Fruit fly (Drosophila melanogaster) whole organism, prepupa: ENCODE data around the gene CG31751.

Experiments
- Blimp-1 ChIP-seq: fragments of 200-800 bp; sonication (Bioruptor generic); optimal IDR thresholded peaks from 3 replicates; lab custom pipeline; 2017; ENCODE audit warnings: missing biosample characterization, missing genetic modification characterization, mild to moderate bottlenecking, moderate library complexity, missing genetic modification reagents
- CG10631 ChIP-seq: fragments of 200-800 bp; sonication (Bioruptor generic); optimal IDR thresholded peaks from 2 replicates; lab custom pipeline; 2016; ENCODE audit warnings: missing biosample characterization, missing genetic modification characterization
- CG11294 ChIP-seq: fragments of 200-800 bp; sonication (Bioruptor generic); IDR thresholded peaks from 2 replicates; pipeline ENCODE4 v1.3.6; 2022; ENCODE audit warnings: missing biosample characterization, missing genetic modification characterization
- CG11762 ChIP-seq: fragments of 200-800 bp; sonication (Bioruptor generic); optimal IDR thresholded peaks from 3 replicates; lab custom pipeline; 2016; ENCODE audit warnings: missing biosample characterization, missing genetic modification characterization; ENCODE audit not compliant: insufficient read depth
- CG1621 ChIP-seq: fragments of 200-800 bp; sonication (Bioruptor generic); optimal IDR thresholded peaks from 3 replicates; lab custom pipeline; 2018; ENCODE audit warnings: missing biosample characterization, mild to moderate bottlenecking, missing genetic modification characterization
- CG3032 ChIP-seq: fragments of 200-800 bp; optimal IDR thresholded peaks from 2 replicates; lab custom pipeline; 2019; ENCODE audit warnings: missing biosample characterization, mild to moderate bottlenecking, missing genetic modification characterization, moderate library complexity
- CG31627 ChIP-seq: fragments of 200-800 bp; sonication (Bioruptor generic); optimal IDR thresholded peaks from 3 replicates; lab custom pipeline; 2016; ENCODE audit warnings: missing biosample characterization, missing genetic modification characterization
- CG32006 ChIP-seq: fragments of 200-800 bp; sonication (Bioruptor generic); optimal IDR thresholded peaks from 3 replicates; lab custom pipeline; 2017; ENCODE audit warnings: missing biosample characterization, mild to moderate bottlenecking, missing genetic modification characterization
- CG34406 ChIP-seq: fragments of 200-800 bp; sonication (Bioruptor generic); optimal IDR thresholded peaks from 3 replicates; lab custom pipeline; 2016; ENCODE audit warnings: missing biosample characterization, missing genetic modification characterization
- CG3919 ChIP-seq: fragments of 200-800 bp; sonication (Bioruptor generic); optimal IDR thresholded peaks from 3 replicates; lab custom pipeline; 2016; ENCODE audit warnings: missing biosample characterization, missing genetic modification characterization
- CG6163 ChIP-seq: fragments of 200-800 bp; sonication (Bioruptor generic); IDR thresholded peaks from 3 replicates; pipeline ENCODE4 v1.3.6; 2022; ENCODE audit warnings: missing biosample characterization, missing genetic modification characterization
- CG6276 ChIP-seq: fragments of 200-800 bp; sonication (Bioruptor generic); optimal IDR thresholded peaks from 2 replicates; lab custom pipeline; 2017; ENCODE audit warnings: missing biosample characterization, mild to moderate bottlenecking, missing genetic modification characterization
- CG8119 ChIP-seq: fragments of 200-800 bp; sonication (Bioruptor generic); IDR thresholded peaks from 3 replicates; pipeline ENCODE4 v1.3.6; 2022; ENCODE audit warnings: missing biosample characterization, missing genetic modification characterization
- CG8319 ChIP-seq: fragments of 200-800 bp; sonication (Bioruptor generic); optimal IDR thresholded peaks from 3 replicates; lab custom pipeline; 2016; ENCODE audit warnings: missing biosample characterization, missing genetic modification characterization
- CG8632 ChIP-seq: fragments of 200-800 bp; sonication (Bioruptor generic); optimal IDR thresholded peaks from 3 replicates; lab custom pipeline; 2016; ENCODE audit warnings: missing biosample characterization, missing genetic modification characterization
- CG9139 ChIP-seq: fragments of 200-800 bp; sonication (Bioruptor generic); optimal IDR thresholded peaks from 3 replicates; lab custom pipeline; 2017; ENCODE audit warnings: missing biosample characterization, mild to moderate bottlenecking, missing genetic modification characterization
- Eip78C ChIP-seq: fragments of 200-800 bp; sonication (Bioruptor generic); peaks from one replicate; lab custom pipeline; 2016; ENCODE audit warnings: missing biosample characterization, missing genetic modification characterization
- Eip93F ChIP-seq: fragments of 200-800 bp; sonication (Bioruptor generic); optimal IDR thresholded peaks from 2 replicates; lab custom pipeline; 2016; ENCODE audit warnings: missing biosample characterization, mild to moderate bottlenecking, missing genetic modification characterization
- Ets96B ChIP-seq: fragments of 200-800 bp; optimal IDR thresholded peaks from 2 replicates; lab custom pipeline; 2019; ENCODE audit warnings: missing biosample characterization, mild to moderate bottlenecking, missing genetic modification characterization, moderate library complexity
- Gug ChIP-seq: fragments of 200-800 bp; sonication (Bioruptor generic); IDR thresholded peaks from 2 replicates; pipeline ENCODE4 v1.3.6; 2022; ENCODE audit warnings: missing biosample characterization, missing genetic modification characterization
- Hr39 ChIP-seq: fragments of 200-800 bp; sonication (Bioruptor generic); optimal IDR thresholded peaks from 2 replicates; lab custom pipeline; 2016; ENCODE audit warnings: missing biosample characterization, missing genetic modification characterization
- Hr4 ChIP-seq: fragments of 200-800 bp; sonication (Bioruptor generic); optimal IDR thresholded peaks from 3 replicates; lab custom pipeline; 2016; ENCODE audit warnings: missing biosample characterization, missing genetic modification characterization
- Lpt ChIP-seq: fragments of 200-800 bp; sonication (Bioruptor generic); optimal IDR thresholded peaks from 3 replicates; lab custom pipeline; 2016; ENCODE audit warnings: missing biosample characterization, missing genetic modification characterization
- Met ChIP-seq: fragments of 200-800 bp; sonication (Bioruptor generic); optimal IDR thresholded peaks from 3 replicates; lab custom pipeline; 2016; ENCODE audit warnings: missing biosample characterization, missing genetic modification characterization
- OdsH ChIP-seq: fragments of 200-800 bp; sonication (Bioruptor generic); optimal IDR thresholded peaks from 3 replicates; lab custom pipeline; 2016; ENCODE audit warnings: missing biosample characterization, missing genetic modification characterization
- Smox ChIP-seq: fragments of 200-800 bp; sonication (Bioruptor generic); optimal IDR thresholded peaks from 3 replicates; lab custom pipeline; 2016; ENCODE audit warnings: missing biosample characterization, missing genetic modification characterization
- Sox14 ChIP-seq: fragments of 200-800 bp; sonication (Bioruptor generic); optimal IDR thresholded peaks from 3 replicates; lab custom pipeline; 2016; ENCODE audit warnings: missing biosample characterization, missing genetic modification characterization
- Sox15 ChIP-seq: fragments of 200-800 bp; sonication (Bioruptor generic); optimal IDR thresholded peaks from 3 replicates; lab custom pipeline; 2016; ENCODE audit warnings: missing biosample characterization, missing genetic modification characterization
- achi ChIP-seq: fragments of 200-800 bp; sonication (Bioruptor generic); optimal IDR thresholded peaks from 3 replicates; lab custom pipeline; 2016; ENCODE audit warnings: missing biosample characterization, missing genetic modification characterization
- cyc ChIP-seq: fragments of 200-800 bp; sonication (Bioruptor generic); optimal IDR thresholded peaks from 3 replicates; lab custom pipeline; 2016; ENCODE audit warnings: missing biosample characterization, missing genetic modification characterization
- dac ChIP-seq: fragments of 200-800 bp; sonication (Bioruptor generic); optimal IDR thresholded peaks from 2 replicates; lab custom pipeline; 2017; ENCODE audit warnings: missing biosample characterization, mild to moderate bottlenecking, missing genetic modification characterization
- dsx ChIP-seq: fragments of 200-800 bp; optimal IDR thresholded peaks from 3 replicates; lab custom pipeline; 2019; ENCODE audit warnings: missing biosample characterization, mild to moderate bottlenecking, missing genetic modification characterization, moderate library complexity; ENCODE audit not compliant: poor library complexity, severe bottlenecking
- eg ChIP-seq: fragments of 200-800 bp; sonication (Bioruptor generic); IDR thresholded peaks from 3 replicates; pipeline ENCODE4 v1.3.6; 2022; ENCODE audit warnings: missing biosample characterization, missing genetic modification characterization
- esn ChIP-seq: fragments of 200-800 bp; sonication (Bioruptor generic); optimal IDR thresholded peaks from 2 replicates; lab custom pipeline; 2016; ENCODE audit warnings: missing biosample characterization, mild to moderate bottlenecking, missing genetic modification characterization, moderate library complexity
- fkh ChIP-seq: fragments of 200-800 bp; sonication (Bioruptor generic); optimal IDR thresholded peaks from 3 replicates; lab custom pipeline; 2017; ENCODE audit warnings: missing biosample characterization, mild to moderate bottlenecking, missing genetic modification characterization, moderate library complexity
- lz ChIP-seq: fragments of 200-800 bp; sonication (Bioruptor generic); optimal IDR thresholded peaks from 3 replicates; lab custom pipeline; 2016; ENCODE audit warnings: missing biosample characterization, missing genetic modification characterization
- pdm3 ChIP-seq: fragments of 200-800 bp; sonication (Bioruptor generic); optimal IDR thresholded peaks from 3 replicates; lab custom pipeline; 2016; ENCODE audit warnings: missing biosample characterization, missing genetic modification characterization
- salr ChIP-seq, 2 experiments: fragments of 200-800 bp; sonication (Bioruptor generic); optimal IDR thresholded peaks; 3 replicates each; lab custom pipeline; 2016 to 2018; ENCODE audit warnings: missing biosample characterization in 2 of 2, missing genetic modification characterization in 2 of 2, mild to moderate bottlenecking in 1 of 2
- spab ChIP-seq: fragments of 200-800 bp; sonication (Bioruptor generic); optimal IDR thresholded peaks from 2 replicates; lab custom pipeline; 2017; ENCODE audit warnings: missing biosample characterization, mild to moderate bottlenecking, missing genetic modification characterization, missing genetic modification reagents
- ss ChIP-seq, 2 experiments: fragments of 200-800 bp; sonication (Bioruptor generic); optimal IDR thresholded peaks; 2 replicates in 1 of 2; 3 replicates in 1 of 2; lab custom pipeline; 2017 to 2018; ENCODE audit warnings: mild to moderate bottlenecking in 2 of 2, missing biosample characterization in 2 of 2, missing genetic modification characterization in 2 of 2, moderate library complexity in 1 of 2
- svp ChIP-seq: fragments of 200-800 bp; sonication (Bioruptor generic); peaks from one replicate; lab custom pipeline; 2016; ENCODE audit warnings: missing biosample characterization, missing genetic modification characterization
- topi ChIP-seq: fragments of 200-800 bp; sonication (Bioruptor generic); optimal IDR thresholded peaks from 3 replicates; lab custom pipeline; 2016; ENCODE audit warnings: missing biosample characterization, missing genetic modification characterization

Gene CG31751

dm6 chr2L:18647857-18648652 lies 29.0 kb upstream of the CG31751 start (continued):
- no peak for TF ChIP-seq eg (GFP tag; lab: Robert Waterston, UW)
- TF ChIP-seq CG11294 (GFP tag; lab: Robert Waterston, UW) = no peak
- no peak for TF ChIP-seq CG6276 (GFP tag; lab: Kevin White, UChicago)
- TF ChIP-seq CG9139 = peak; percentile 18
- peak; percentile 65 for TF ChIP-seq CG32006 (GFP tag; lab: Kevin White, UChicago)
- TF ChIP-seq CG1621 (tag; lab: Kevin White, UChicago) = peak; percentile 47
- TF ChIP-seq CG11762 (GFP tag; lab: Kevin White, UChicago) = no peak
- peak; percentile 23 to 56 for TF ChIP-seq salr (GFP tag; optimal IDR thresholded peaks at IDR 0.05; lab: Kevin White, UChicago)
- TF ChIP-seq pdm3 (GFP tag; lab: Kevin White, UChicago) = peak; percentile 73
- peak; percentile 79 for TF ChIP-seq svp (GFP tag; lab: Kevin White, UChicago)
- TF ChIP-seq CG34406 (GFP tag; lab: Kevin White, UChicago) = peak; percentile 69
- no peak for TF ChIP-seq CG8319 (GFP tag; lab: Kevin White, UChicago)
- TF ChIP-seq esn (GFP tag; lab: Kevin White, UChicago) = peak; percentile 82
- TF ChIP-seq CG6163 (GFP tag; lab: Robert Waterston, UW) = peak; percentile 80
- peak; percentile 61 for TF ChIP-seq CG10631
- peak; percentile 64 for TF ChIP-seq achi (GFP tag; lab: Kevin White, UChicago)
- no peak for TF ChIP-seq Gug (GFP tag; lab: Robert Waterston, UW)
- TF ChIP-seq CG3032 (tag; lab: Kevin White, UChicago) = peak; percentile 11

dm6 chr2L:18652663-18653327 lies 24.2 kb upstream of the CG31751 start, which contains the start of gene Cyp310a1:
TSS of gene Cyp310a1 (minus strand) at chr2L:18653010.
- TF ChIP-seq CG31627 (GFP tag; lab: Kevin White, UChicago) = no peak
- no peak for TF ChIP-seq CG9139
- no peak for TF ChIP-seq Lpt (GFP tag; lab: Kevin White, UChicago)
- no peak for TF ChIP-seq CG8632 (GFP tag; lab: Kevin White, UChicago)
- peak; percentile 90 for TF ChIP-seq Blimp-1 (GFP tag; lab: Kevin White, UChicago)
- no peak for TF ChIP-seq pdm3 (GFP tag; lab: Kevin White, UChicago)
- TF ChIP-seq CG6163 (GFP tag; lab: Robert Waterston, UW) = peak; percentile 32; the same call in 1 of the 3 replicates
- TF ChIP-seq lz (GFP tag; lab: Kevin White, UChicago) = no peak
- TF ChIP-seq dsx = no peak

- peak; percentile 63 for TF ChIP-seq Hr4 (GFP tag; lab: Kevin White, UChicago)
- TF ChIP-seq Hr39 (GFP tag; lab: Kevin White, UChicago) = peak; percentile 87
- peak; percentile 82 for TF ChIP-seq lz (GFP tag; lab: Kevin White, UChicago)
- peak; percentile 81 for TF ChIP-seq CG1621 (tag; lab: Kevin White, UChicago)
- peak; percentile 84 for TF ChIP-seq CG6163 (GFP tag; lab: Robert Waterston, UW)
- peak; percentile 79 for TF ChIP-seq spab (GFP tag; lab: Kevin White, UChicago)
- TF ChIP-seq Ets96B (tag; lab: Kevin White, UChicago) = peak; percentile 85
- no peak for TF ChIP-seq CG11294 (GFP tag; lab: Robert Waterston, UW)
- peak; percentile 95 for TF ChIP-seq topi (GFP tag; lab: Kevin White, UChicago)
- no peak for TF ChIP-seq dac (GFP tag; lab: Kevin White, UChicago)
- peak; percentile 28 for TF ChIP-seq CG6276 (GFP tag; lab: Kevin White, UChicago)
- TF ChIP-seq CG3919 = peak; percentile 86
- TF ChIP-seq Met = peak; percentile 81
- TF ChIP-seq fkh = no peak
- TF ChIP-seq esn (GFP tag; lab: Kevin White, UChicago) = peak; percentile 90
- peak; percentile 84 for TF ChIP-seq Sox14 (GFP tag; lab: Kevin White, UChicago)
- peak; percentile 62; the same call in 2 of the 3 replicates for TF ChIP-seq CG8119 (GFP tag; lab: Robert Waterston, UW)
- TF ChIP-seq Sox15 (GFP tag; lab: Kevin White, UChicago) = peak; percentile 70
- peak; percentile 78 for TF ChIP-seq CG10631
- TF ChIP-seq pdm3 (GFP tag; lab: Kevin White, UChicago) = peak; percentile 83
- TF ChIP-seq dsx = peak; percentile 85
- peak; percentile 62 to 73 for TF ChIP-seq ss (GFP tag; optimal IDR thresholded peaks at IDR 0.05; lab: Kevin White, UChicago)
- peak; percentile 97 for TF ChIP-seq svp (GFP tag; lab: Kevin White, UChicago)
- peak; percentile 80 for TF ChIP-seq OdsH (GFP tag; lab: Kevin White, UChicago)
- TF ChIP-seq salr (GFP tag; optimal IDR thresholded peaks at IDR 0.05; lab: Kevin White, UChicago) = peak; percentile 43 to 62
- TF ChIP-seq Lpt (GFP tag; lab: Kevin White, UChicago) = no peak
- peak; percentile 94 for TF ChIP-seq cyc (GFP tag; lab: Kevin White, UChicago)
- peak; percentile 92 for TF ChIP-seq Smox (GFP tag; lab: Kevin White, UChicago)
- TF ChIP-seq achi (GFP tag; lab: Kevin White, UChicago) = peak; percentile 85
- TF ChIP-seq CG8319 (GFP tag; lab: Kevin White, UChicago) = peak; percentile 78
- peak; percentile 97 for TF ChIP-seq Eip78C
- peak; percentile 61 for TF ChIP-seq Eip93F
These were observed 23.7 kb upstream of the CG31751 start for dm6 chr2L:18653328-18653675.
